Fruit fly (Drosophila melanogaster) whole organism, pupa: ENCODE data around the gene RpS10b.

Experiments used
- CG10348 ChIP-seq: fragments of 200-800 bp; sonication (Bioruptor generic); IDR thresholded peaks from 2 replicates; pipeline ENCODE4 v1.3.6; 2022; ENCODE audit warnings: missing biosample characterization, missing genetic modification characterization
- CG12605 ChIP-seq: fragments of 200-800 bp; sonication (Bioruptor generic); IDR thresholded peaks from 2 replicates; pipeline ENCODE4 v1.3.6; 2022; ENCODE audit warnings: missing biosample characterization, missing genetic modification characterization
- CG13204 ChIP-seq: fragments of 200-800 bp; sonication (Bioruptor generic); optimal IDR thresholded peaks from 2 replicates; lab custom pipeline; 2018; ENCODE audit warnings: missing biosample characterization, mild to moderate bottlenecking, missing genetic modification characterization, moderate library complexity
- CG14655 ChIP-seq: fragments of 200-800 bp; sonication (Bioruptor generic); optimal IDR thresholded peaks from 3 replicates; lab custom pipeline; 2017; ENCODE audit warnings: mild to moderate bottlenecking, missing biosample characterization, missing genetic modification reagents, missing genetic modification characterization
- CG15710 ChIP-seq: fragments of 200-800 bp; sonication (Bioruptor generic); optimal IDR thresholded peaks from 2 replicates; lab custom pipeline; 2018; ENCODE audit warnings: missing biosample characterization, mild to moderate bottlenecking, missing genetic modification characterization, moderate library complexity
- CG17806 ChIP-seq: fragments of 200-800 bp; sonication (Bioruptor generic); optimal IDR thresholded peaks from 2 replicates; lab custom pipeline; 2018; ENCODE audit warnings: missing biosample characterization, mild to moderate bottlenecking, missing genetic modification characterization, moderate library complexity
- CG32121 ChIP-seq: fragments of 200-800 bp; sonication (Bioruptor generic); IDR thresholded peaks from 2 replicates; pipeline ENCODE4 v1.3.6; 2022; ENCODE audit warnings: missing biosample characterization, missing genetic modification characterization
- CG34367 ChIP-seq: fragments of 200-800 bp; sonication (Bioruptor generic); optimal IDR thresholded peaks from 2 replicates; lab custom pipeline; 2018; ENCODE audit warnings: missing biosample characterization, mild to moderate bottlenecking, missing genetic modification characterization
- CG4496 ChIP-seq: fragments of 200-800 bp; sonication (Bioruptor generic); IDR thresholded peaks from 3 replicates; pipeline ENCODE4 v1.3.6; 2022; ENCODE audit warnings: missing biosample characterization, missing genetic modification characterization
- CG8159 ChIP-seq: fragments of 200-800 bp; sonication (Bioruptor generic); optimal IDR thresholded peaks from 3 replicates; lab custom pipeline; 2018; ENCODE audit warnings: missing biosample characterization, mild to moderate bottlenecking, missing genetic modification characterization, moderate library complexity
- CG8301 ChIP-seq: fragments of 200-800 bp; sonication (Bioruptor generic); optimal IDR thresholded peaks from 2 replicates; lab custom pipeline; 2018; ENCODE audit warnings: missing biosample characterization, mild to moderate bottlenecking, missing genetic modification characterization
- CG9948 ChIP-seq: fragments of 200-800 bp; sonication (Bioruptor generic); optimal IDR thresholded peaks from 2 replicates; lab custom pipeline; 2018; ENCODE audit warnings: missing biosample characterization, mild to moderate bottlenecking, missing genetic modification characterization, moderate library complexity
- D1 ChIP-seq: fragments of 200-800 bp; sonication (Bioruptor generic); optimal IDR thresholded peaks from 2 replicates; lab custom pipeline; 2018; ENCODE audit warnings: missing biosample characterization, mild to moderate bottlenecking, missing genetic modification characterization, moderate library complexity
- EcR ChIP-seq: fragments of 200-800 bp; sonication (Bioruptor generic); optimal IDR thresholded peaks from 3 replicates; lab custom pipeline; 2019; ENCODE audit warnings: missing biosample characterization, missing genetic modification characterization, mild to moderate bottlenecking, moderate library complexity, missing genetic modification reagents
- Ets98B ChIP-seq: fragments of 200-800 bp; sonication (Bioruptor generic); IDR thresholded peaks from 2 replicates; pipeline ENCODE4 v1.3.6; 2022; ENCODE audit warnings: missing biosample characterization, missing genetic modification characterization
- Pif1A ChIP-seq: fragments of 200-800 bp; sonication (Bioruptor generic); optimal IDR thresholded peaks from 3 replicates; lab custom pipeline; 2016; ENCODE audit warnings: missing biosample characterization, missing genetic modification characterization
- Pif1B ChIP-seq: fragments of 200-800 bp; sonication (Bioruptor generic); optimal IDR thresholded peaks from 3 replicates; lab custom pipeline; 2016; ENCODE audit warnings: missing biosample characterization, missing genetic modification characterization
- Snoo ChIP-seq: fragments of 200-800 bp; sonication (Bioruptor generic); optimal IDR thresholded peaks from 3 replicates; lab custom pipeline; 2017; ENCODE audit warnings: missing biosample characterization, mild to moderate bottlenecking, missing genetic modification characterization, inconsistent platforms
- fd96Ca ChIP-seq: fragments of 200-800 bp; sonication (Bioruptor generic); IDR thresholded peaks from 3 replicates; pipeline ENCODE4 v1.3.6; 2022; ENCODE audit warnings: missing biosample characterization, missing genetic modification characterization
- gl ChIP-seq: fragments of 200-800 bp; sonication (Bioruptor generic); optimal IDR thresholded peaks from 2 replicates; lab custom pipeline; 2018; ENCODE audit warnings: missing biosample characterization, mild to moderate bottlenecking, missing genetic modification characterization
- rn ChIP-seq: fragments of 200-800 bp; sonication (Bioruptor generic); IDR thresholded peaks from 2 replicates; pipeline ENCODE4 v1.3.6; 2022; ENCODE audit warnings: missing biosample characterization, missing genetic modification characterization

RpS10b gene

DNA sequence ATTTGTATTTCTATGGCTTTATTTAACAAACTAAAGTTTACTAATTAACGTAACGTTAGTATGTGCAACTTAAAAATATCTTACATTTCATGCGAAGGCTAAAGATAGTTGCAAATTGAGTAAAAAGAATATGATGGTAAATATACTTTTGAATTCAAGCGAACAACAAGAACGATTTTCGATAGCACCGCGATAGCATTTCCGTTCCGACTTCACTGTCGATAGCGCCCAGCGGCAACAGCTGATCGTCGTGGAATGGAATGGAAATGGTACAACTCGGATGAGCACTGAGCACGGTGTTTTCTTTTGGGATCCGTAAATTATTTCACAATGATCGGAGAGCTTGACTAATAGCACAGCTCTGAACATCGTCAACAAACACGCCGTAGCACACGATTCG lies 15.6 kb downstream of the RpS10b start:
- TF ChIP-seq CG4496 (GFP tag; lab: Robert Waterston, UW) = peak; percentile 83
- peak; percentile 57 for TF ChIP-seq CG12605
- no peak for TF ChIP-seq D1
- TF ChIP-seq CG8301 = no peak
- no peak for TF ChIP-seq CG14655 (GFP tag; lab: Kevin White, UChicago)
- TF ChIP-seq Snoo (tag; lab: Kevin White, UChicago) = peak; percentile 60
- TF ChIP-seq Ets98B (GFP tag; lab: Robert Waterston, UW) = peak; percentile 10; the same call in 1 of the 2 replicates
- TF ChIP-seq CG9948 (tag; lab: Kevin White, UChicago) = no peak
- TF ChIP-seq CG10348 = no peak
- no peak for TF ChIP-seq EcR
- no peak for TF ChIP-seq CG17806 (tag; lab: Kevin White, UChicago)
- TF ChIP-seq gl (tag; lab: Kevin White, UChicago) = peak; percentile 34
- peak; percentile 45 for TF ChIP-seq CG34367
- no peak for TF ChIP-seq CG15710 (tag; lab: Kevin White, UChicago)
- no peak for TF ChIP-seq CG32121 (GFP tag; lab: Robert Waterston, UW)
- TF ChIP-seq rn (GFP tag; lab: Robert Waterston, UW) = no peak
- no peak for TF ChIP-seq Pif1A (GFP tag; lab: Kevin White, UChicago)
- no peak for TF ChIP-seq CG13204
- no peak for TF ChIP-seq fd96Ca (GFP tag; lab: Robert Waterston, UW)
- no peak for TF ChIP-seq CG8159 (tag; lab: Kevin White, UChicago)
- TF ChIP-seq Pif1B (GFP tag; lab: Kevin White, UChicago) = no peak

DNA sequence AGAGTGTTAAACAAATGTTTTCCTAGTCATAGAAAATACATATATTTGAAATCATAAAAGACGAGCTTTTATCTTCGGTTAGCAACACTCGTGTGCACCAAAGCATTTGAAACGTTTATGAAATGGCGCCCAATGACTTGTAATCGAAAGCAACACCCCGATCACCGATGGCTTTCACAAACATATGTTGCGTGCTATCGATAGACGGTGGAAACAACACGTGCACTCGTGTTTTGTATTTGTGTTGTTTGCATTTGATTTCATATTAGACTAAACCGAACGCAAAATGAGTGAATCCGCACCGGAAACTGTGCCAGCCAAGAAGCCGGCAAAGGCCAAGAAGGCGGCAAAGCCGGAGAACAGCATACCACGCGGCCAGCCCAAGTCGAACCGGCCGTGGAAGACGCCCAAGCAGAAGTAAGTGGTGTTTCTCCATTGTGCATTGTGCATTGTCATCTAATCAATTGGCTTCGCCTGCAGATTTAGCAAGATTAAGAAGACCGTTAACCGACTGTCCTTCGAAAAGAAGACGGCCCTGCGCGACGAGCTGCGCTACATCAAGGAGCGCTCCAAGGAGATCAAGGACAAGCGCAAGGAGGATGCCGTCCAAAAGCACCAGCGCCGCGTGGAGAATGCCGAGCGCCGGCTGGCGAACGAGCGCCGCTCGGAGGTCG lies 18.3 kb downstream of the RpS10b start, which contains the start of gene CG14210:
CG14210 (plus strand) TSS at position 207 of the 674 bp plus-strand sequence.
- no peak for TF ChIP-seq CG13204
- no peak for TF ChIP-seq fd96Ca (GFP tag; lab: Robert Waterston, UW)
- no peak for TF ChIP-seq Pif1B (GFP tag; lab: Kevin White, UChicago)
- no peak for TF ChIP-seq CG17806 (tag; lab: Kevin White, UChicago)
- TF ChIP-seq CG34367 = no peak
- TF ChIP-seq gl (tag; lab: Kevin White, UChicago) = no peak
- TF ChIP-seq CG8159 (tag; lab: Kevin White, UChicago) = no peak
- TF ChIP-seq CG12605 = no peak
- no peak for TF ChIP-seq D1
- no peak for TF ChIP-seq Ets98B (GFP tag; lab: Robert Waterston, UW)
- TF ChIP-seq CG4496 (GFP tag; lab: Robert Waterston, UW) = no peak
- TF ChIP-seq CG10348 = no peak
- TF ChIP-seq CG9948 (tag; lab: Kevin White, UChicago) = no peak
- no peak for TF ChIP-seq Pif1A (GFP tag; lab: Kevin White, UChicago)
- no peak for TF ChIP-seq Snoo (tag; lab: Kevin White, UChicago)
- no peak for TF ChIP-seq CG8301
- TF ChIP-seq CG15710 (tag; lab: Kevin White, UChicago) = no peak
- no peak for TF ChIP-seq CG14655 (GFP tag; lab: Kevin White, UChicago)

DNA sequence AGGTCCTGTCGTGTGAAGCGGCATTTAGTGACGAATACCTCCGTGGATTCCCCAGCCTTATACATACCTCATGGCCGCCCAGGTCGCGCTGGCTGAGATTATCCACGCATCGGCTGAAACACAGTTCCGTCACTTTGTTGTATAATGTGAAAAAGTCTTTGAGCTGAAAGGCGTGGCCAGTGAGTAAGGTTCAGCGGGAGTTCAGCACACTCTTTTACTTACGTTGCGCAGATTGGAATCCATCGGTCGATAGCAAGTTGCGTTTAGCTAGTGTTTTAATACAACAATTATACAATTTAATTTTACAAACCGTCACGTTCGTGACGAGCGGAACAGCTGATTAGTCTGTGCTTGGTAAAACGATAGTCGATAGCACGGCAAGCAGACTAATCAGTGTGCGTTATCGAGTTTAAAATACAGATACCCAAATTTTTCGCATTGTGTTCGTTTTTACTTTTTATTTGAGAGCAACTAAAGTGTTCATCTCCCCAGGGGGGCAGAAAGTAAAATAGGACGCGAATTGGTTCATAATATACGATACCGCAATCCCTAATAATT lies 20.4 kb downstream of the RpS10b start, which contains the start of the genes Pstk and Tim9b:
Pstk (minus strand) TSS at position 355 of the 558 bp plus-strand sequence.
Tim9b (minus strand) TSS at position 355 of the 558 bp plus-strand sequence.
- TF ChIP-seq fd96Ca (GFP tag; lab: Robert Waterston, UW) (no peak), CG13204 (no peak), Ets98B (GFP tag; lab: Robert Waterston, UW) (no peak), Snoo (tag; lab: Kevin White, UChicago) (no peak), CG34367 (no peak), CG12605 (no peak), CG8301 (no peak), CG4496 (GFP tag; lab: Robert Waterston, UW) (no peak), CG10348 (no peak), EcR (no peak)

DNA sequence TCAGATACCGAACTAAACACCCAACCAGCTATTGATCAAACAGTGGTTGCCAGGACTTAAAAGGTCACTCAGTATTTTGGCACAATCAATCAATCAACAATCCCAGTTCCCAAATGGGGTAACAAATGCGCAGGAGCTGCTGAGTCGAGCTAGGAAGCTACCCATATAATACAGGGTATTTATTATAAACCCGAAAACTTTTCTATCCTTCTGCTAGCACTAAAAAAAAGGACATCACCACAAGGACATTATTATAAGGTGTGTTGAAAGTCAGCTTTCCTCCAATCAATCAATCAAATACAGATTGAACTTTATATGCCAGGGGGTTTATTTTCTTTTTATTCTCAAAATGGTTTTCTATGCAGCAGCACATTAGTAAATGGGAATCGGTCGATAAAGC lies 23.3 kb downstream of the RpS10b start, which contains the start of gene CG14221:
CG14221 (minus strand) TSS at position 101 of the 400 bp plus-strand sequence.
- TF ChIP-seq CG8159 (tag; lab: Kevin White, UChicago) = no peak
- TF ChIP-seq D1 = no peak
- no peak for TF ChIP-seq Ets98B (GFP tag; lab: Robert Waterston, UW)
- TF ChIP-seq CG32121 (GFP tag; lab: Robert Waterston, UW) = no peak
- TF ChIP-seq CG10348 = no peak
- no peak for TF ChIP-seq Pif1B (GFP tag; lab: Kevin White, UChicago)
- TF ChIP-seq CG15710 (tag; lab: Kevin White, UChicago) = no peak
- TF ChIP-seq CG12605 = no peak
- no peak for TF ChIP-seq EcR

DNA sequence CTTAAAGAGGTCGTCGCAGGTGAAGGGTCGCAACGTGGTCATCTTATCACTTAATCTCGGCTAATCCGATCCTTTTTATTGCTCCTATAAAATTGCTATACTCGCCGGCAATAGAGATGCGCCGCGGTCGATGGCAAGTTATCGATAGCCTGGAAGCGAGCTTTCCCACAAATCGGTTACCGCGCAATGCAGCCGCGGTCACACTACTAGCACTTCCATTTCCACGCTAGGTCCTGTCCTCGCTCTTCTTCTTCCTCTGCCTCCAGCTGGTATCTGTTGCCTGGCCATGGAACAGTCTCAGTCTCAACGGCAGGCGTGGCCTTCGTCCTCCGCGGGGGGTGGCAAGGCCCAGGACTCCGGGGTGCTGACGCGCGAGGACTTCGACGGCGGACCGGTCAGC lies 25.1 kb downstream of the RpS10b start, which contains the start of the genes Naa20A and MKP-4:
Naa20A (minus strand) TSS at position 151 of the 400 bp plus-strand sequence.
MKP-4 (plus strand) TSS at position 191 of the 400 bp plus-strand sequence.
- TF ChIP-seq EcR (no peak), CG9948 (tag; lab: Kevin White, UChicago) (no peak), CG10348 (no peak)

DNA sequence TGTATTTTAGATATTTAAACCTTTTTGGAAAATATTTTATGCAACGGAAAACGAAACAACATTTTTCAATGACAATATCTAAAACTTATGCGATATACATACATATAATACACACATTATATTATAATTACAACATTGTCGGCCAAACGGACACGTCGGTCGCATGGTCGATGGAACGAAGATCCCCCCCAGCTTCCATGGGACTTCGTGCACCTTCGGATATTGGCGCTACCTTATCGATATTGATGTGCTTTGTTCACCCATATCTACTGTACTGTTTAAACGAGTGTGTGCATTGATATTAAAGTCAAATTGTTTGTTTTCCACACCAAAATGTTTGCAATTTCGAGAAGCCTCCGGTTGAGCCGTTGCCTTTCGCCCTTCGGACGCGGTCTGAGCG lies 27.6 kb downstream of the RpS10b start, which contains the start of gene CG14212:
CG14212 (plus strand) TSS at position 301 of the 400 bp plus-strand sequence.
- TF ChIP-seq CG34367 (no peak), CG14655 (GFP tag; lab: Kevin White, UChicago) (no peak), CG15710 (tag; lab: Kevin White, UChicago) (no peak)
